Fruit fly (Drosophila melanogaster) whole organism, prepupa: ENCODE data around the gene CG42633.

ENCODE experiments used
- CG10631 ChIP-seq: fragments of 200-800 bp; sonication (Bioruptor generic); optimal IDR thresholded peaks from 2 replicates; lab custom pipeline; 2016; ENCODE audit warnings: missing biosample characterization, missing genetic modification characterization
- CG10669 ChIP-seq: fragments of 200-800 bp; sonication (Bioruptor generic); optimal IDR thresholded peaks from 3 replicates; lab custom pipeline; 2018; ENCODE audit warnings: missing biosample characterization, mild to moderate bottlenecking, missing genetic modification characterization, moderate library complexity
- CG11762 ChIP-seq: fragments of 200-800 bp; sonication (Bioruptor generic); optimal IDR thresholded peaks from 3 replicates; lab custom pipeline; 2016; ENCODE audit warnings: missing biosample characterization, missing genetic modification characterization; ENCODE audit not compliant: insufficient read depth
- CG1621 ChIP-seq: fragments of 200-800 bp; sonication (Bioruptor generic); optimal IDR thresholded peaks from 3 replicates; lab custom pipeline; 2018; ENCODE audit warnings: missing biosample characterization, mild to moderate bottlenecking, missing genetic modification characterization
- CG3032 ChIP-seq: fragments of 200-800 bp; optimal IDR thresholded peaks from 2 replicates; lab custom pipeline; 2019; ENCODE audit warnings: missing biosample characterization, mild to moderate bottlenecking, missing genetic modification characterization, moderate library complexity
- CG31627 ChIP-seq: fragments of 200-800 bp; sonication (Bioruptor generic); optimal IDR thresholded peaks from 3 replicates; lab custom pipeline; 2016; ENCODE audit warnings: missing biosample characterization, missing genetic modification characterization
- CG32006 ChIP-seq: fragments of 200-800 bp; sonication (Bioruptor generic); optimal IDR thresholded peaks from 3 replicates; lab custom pipeline; 2017; ENCODE audit warnings: missing biosample characterization, mild to moderate bottlenecking, missing genetic modification characterization
- CG34406 ChIP-seq: fragments of 200-800 bp; sonication (Bioruptor generic); optimal IDR thresholded peaks from 3 replicates; lab custom pipeline; 2016; ENCODE audit warnings: missing biosample characterization, missing genetic modification characterization
- CG3919 ChIP-seq: fragments of 200-800 bp; sonication (Bioruptor generic); optimal IDR thresholded peaks from 3 replicates; lab custom pipeline; 2016; ENCODE audit warnings: missing biosample characterization, missing genetic modification characterization
- CG4318 ChIP-seq: fragments of 200-800 bp; sonication (Bioruptor generic); optimal IDR thresholded peaks from 3 replicates; lab custom pipeline; 2017; ENCODE audit warnings: missing biosample characterization, mild to moderate bottlenecking, missing genetic modification characterization
- CG6163 ChIP-seq: fragments of 200-800 bp; sonication (Bioruptor generic); IDR thresholded peaks from 3 replicates; pipeline ENCODE4 v1.3.6; 2022; ENCODE audit warnings: missing biosample characterization, missing genetic modification characterization
- CG6808 ChIP-seq: fragments of 200-800 bp; sonication (Bioruptor generic); optimal IDR thresholded peaks from 3 replicates; lab custom pipeline; 2017; ENCODE audit warnings: missing biosample characterization, missing genetic modification characterization, mild to moderate bottlenecking, moderate library complexity, missing genetic modification reagents
- CG6854 ChIP-seq: fragments of 200-800 bp; sonication (Bioruptor generic); optimal IDR thresholded peaks from 2 replicates; lab custom pipeline; 2017; ENCODE audit warnings: missing biosample characterization, mild to moderate bottlenecking, missing genetic modification characterization
- CG8119 ChIP-seq: fragments of 200-800 bp; sonication (Bioruptor generic); IDR thresholded peaks from 3 replicates; pipeline ENCODE4 v1.3.6; 2022; ENCODE audit warnings: missing biosample characterization, missing genetic modification characterization
- CG8319 ChIP-seq: fragments of 200-800 bp; sonication (Bioruptor generic); optimal IDR thresholded peaks from 3 replicates; lab custom pipeline; 2016; ENCODE audit warnings: missing biosample characterization, missing genetic modification characterization
- CG8632 ChIP-seq: fragments of 200-800 bp; sonication (Bioruptor generic); optimal IDR thresholded peaks from 3 replicates; lab custom pipeline; 2016; ENCODE audit warnings: missing biosample characterization, missing genetic modification characterization
- CG9139 ChIP-seq: fragments of 200-800 bp; sonication (Bioruptor generic); optimal IDR thresholded peaks from 3 replicates; lab custom pipeline; 2017; ENCODE audit warnings: missing biosample characterization, mild to moderate bottlenecking, missing genetic modification characterization
- Eip75B ChIP-seq: fragments of 200-800 bp; sonication (Bioruptor generic); optimal IDR thresholded peaks from 3 replicates; lab custom pipeline; 2016; ENCODE audit warnings: missing biosample characterization, missing genetic modification characterization
- Eip78C ChIP-seq: fragments of 200-800 bp; sonication (Bioruptor generic); peaks from one replicate; lab custom pipeline; 2016; ENCODE audit warnings: missing biosample characterization, missing genetic modification characterization
- Eip93F ChIP-seq: fragments of 200-800 bp; sonication (Bioruptor generic); optimal IDR thresholded peaks from 2 replicates; lab custom pipeline; 2016; ENCODE audit warnings: missing biosample characterization, mild to moderate bottlenecking, missing genetic modification characterization
- Ets21C ChIP-seq: fragments of 200-800 bp; sonication (Bioruptor generic); optimal IDR thresholded peaks from 3 replicates; lab custom pipeline; 2016; ENCODE audit warnings: missing biosample characterization, missing genetic modification characterization
- Ets96B ChIP-seq: fragments of 200-800 bp; optimal IDR thresholded peaks from 2 replicates; lab custom pipeline; 2019; ENCODE audit warnings: missing biosample characterization, mild to moderate bottlenecking, missing genetic modification characterization, moderate library complexity
- Gug ChIP-seq: fragments of 200-800 bp; sonication (Bioruptor generic); IDR thresholded peaks from 2 replicates; pipeline ENCODE4 v1.3.6; 2022; ENCODE audit warnings: missing biosample characterization, missing genetic modification characterization
- Hr39 ChIP-seq: fragments of 200-800 bp; sonication (Bioruptor generic); optimal IDR thresholded peaks from 2 replicates; lab custom pipeline; 2016; ENCODE audit warnings: missing biosample characterization, missing genetic modification characterization
- Hr4 ChIP-seq: fragments of 200-800 bp; sonication (Bioruptor generic); optimal IDR thresholded peaks from 3 replicates; lab custom pipeline; 2016; ENCODE audit warnings: missing biosample characterization, missing genetic modification characterization
- Met ChIP-seq: fragments of 200-800 bp; sonication (Bioruptor generic); optimal IDR thresholded peaks from 3 replicates; lab custom pipeline; 2016; ENCODE audit warnings: missing biosample characterization, missing genetic modification characterization
- OdsH ChIP-seq: fragments of 200-800 bp; sonication (Bioruptor generic); optimal IDR thresholded peaks from 3 replicates; lab custom pipeline; 2016; ENCODE audit warnings: missing biosample characterization, missing genetic modification characterization
- Smox ChIP-seq: fragments of 200-800 bp; sonication (Bioruptor generic); optimal IDR thresholded peaks from 3 replicates; lab custom pipeline; 2016; ENCODE audit warnings: missing biosample characterization, missing genetic modification characterization
- Sox14 ChIP-seq: fragments of 200-800 bp; sonication (Bioruptor generic); optimal IDR thresholded peaks from 3 replicates; lab custom pipeline; 2016; ENCODE audit warnings: missing biosample characterization, missing genetic modification characterization
- achi ChIP-seq: fragments of 200-800 bp; sonication (Bioruptor generic); optimal IDR thresholded peaks from 3 replicates; lab custom pipeline; 2016; ENCODE audit warnings: missing biosample characterization, missing genetic modification characterization
- cyc ChIP-seq: fragments of 200-800 bp; sonication (Bioruptor generic); optimal IDR thresholded peaks from 3 replicates; lab custom pipeline; 2016; ENCODE audit warnings: missing biosample characterization, missing genetic modification characterization
- dsx ChIP-seq: fragments of 200-800 bp; optimal IDR thresholded peaks from 3 replicates; lab custom pipeline; 2019; ENCODE audit warnings: missing biosample characterization, mild to moderate bottlenecking, missing genetic modification characterization, moderate library complexity; ENCODE audit not compliant: poor library complexity, severe bottlenecking
- eg ChIP-seq: fragments of 200-800 bp; sonication (Bioruptor generic); IDR thresholded peaks from 3 replicates; pipeline ENCODE4 v1.3.6; 2022; ENCODE audit warnings: missing biosample characterization, missing genetic modification characterization
- fd59A ChIP-seq: fragments of 200-800 bp; sonication (Bioruptor generic); optimal IDR thresholded peaks from 2 replicates; lab custom pipeline; 2017; ENCODE audit warnings: missing biosample characterization, mild to moderate bottlenecking, missing genetic modification characterization, missing genetic modification reagents
- fd85E ChIP-seq: fragments of 200-800 bp; sonication (Bioruptor generic); optimal IDR thresholded peaks from 3 replicates; lab custom pipeline; 2016; ENCODE audit warnings: missing biosample characterization, missing genetic modification characterization
- net ChIP-seq: fragments of 200-800 bp; sonication (Bioruptor generic); optimal IDR thresholded peaks from 3 replicates; lab custom pipeline; 2016; ENCODE audit warnings: missing biosample characterization, missing genetic modification characterization
- pdm3 ChIP-seq: fragments of 200-800 bp; sonication (Bioruptor generic); optimal IDR thresholded peaks from 3 replicates; lab custom pipeline; 2016; ENCODE audit warnings: missing biosample characterization, missing genetic modification characterization
- salr ChIP-seq, 2 experiments: fragments of 200-800 bp; sonication (Bioruptor generic); optimal IDR thresholded peaks; 3 replicates each; lab custom pipeline; 2016 to 2018; ENCODE audit warnings: missing biosample characterization in 2 of 2, missing genetic modification characterization in 2 of 2, mild to moderate bottlenecking in 1 of 2
- spab ChIP-seq: fragments of 200-800 bp; sonication (Bioruptor generic); optimal IDR thresholded peaks from 2 replicates; lab custom pipeline; 2017; ENCODE audit warnings: missing biosample characterization, mild to moderate bottlenecking, missing genetic modification characterization, missing genetic modification reagents
- ss ChIP-seq, 2 experiments: fragments of 200-800 bp; sonication (Bioruptor generic); optimal IDR thresholded peaks; 2 replicates in 1 of 2; 3 replicates in 1 of 2; lab custom pipeline; 2017 to 2018; ENCODE audit warnings: mild to moderate bottlenecking in 2 of 2, missing biosample characterization in 2 of 2, missing genetic modification characterization in 2 of 2, moderate library complexity in 1 of 2
- svp ChIP-seq: fragments of 200-800 bp; sonication (Bioruptor generic); peaks from one replicate; lab custom pipeline; 2016; ENCODE audit warnings: missing biosample characterization, missing genetic modification characterization
- topi ChIP-seq: fragments of 200-800 bp; sonication (Bioruptor generic); optimal IDR thresholded peaks from 3 replicates; lab custom pipeline; 2016; ENCODE audit warnings: missing biosample characterization, missing genetic modification characterization

CG42633 gene

DNA sequence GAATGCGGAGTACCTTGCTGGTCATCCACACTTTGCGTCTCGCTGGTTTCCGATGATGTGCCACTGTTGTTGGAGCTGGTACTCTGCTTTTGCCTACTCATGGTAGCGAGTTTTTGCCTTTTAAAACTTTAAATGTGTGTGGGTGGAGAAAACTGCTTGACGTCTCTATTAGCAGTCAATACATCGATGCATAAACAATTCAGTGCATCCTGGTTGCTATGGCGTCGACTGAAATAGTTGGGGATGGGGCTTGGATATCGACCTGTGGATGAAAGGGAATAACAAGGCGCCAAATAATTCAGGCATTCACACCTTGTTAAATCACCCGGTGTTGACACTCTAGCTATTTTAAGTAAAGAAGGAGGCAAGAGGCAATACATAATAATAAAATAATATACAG lies at the start of gene CG42633:
Gene CG42633, minus strand, starts transcription at position 101 of the 400 bp plus-strand sequence.
- no peak for TF ChIP-seq eg (GFP tag; lab: Robert Waterston, UW)
- no peak for TF ChIP-seq svp (GFP tag; lab: Kevin White, UChicago)
- TF ChIP-seq CG3919 (GFP tag; lab: Kevin White, UChicago), result no peak
- TF ChIP-seq Smox (GFP tag; lab: Kevin White, UChicago), result no peak
- TF ChIP-seq achi, result no peak
- no peak for TF ChIP-seq net
- no peak for TF ChIP-seq fd85E (GFP tag; lab: Kevin White, UChicago)
- TF ChIP-seq CG31627 (GFP tag; lab: Kevin White, UChicago), result no peak

DNA sequence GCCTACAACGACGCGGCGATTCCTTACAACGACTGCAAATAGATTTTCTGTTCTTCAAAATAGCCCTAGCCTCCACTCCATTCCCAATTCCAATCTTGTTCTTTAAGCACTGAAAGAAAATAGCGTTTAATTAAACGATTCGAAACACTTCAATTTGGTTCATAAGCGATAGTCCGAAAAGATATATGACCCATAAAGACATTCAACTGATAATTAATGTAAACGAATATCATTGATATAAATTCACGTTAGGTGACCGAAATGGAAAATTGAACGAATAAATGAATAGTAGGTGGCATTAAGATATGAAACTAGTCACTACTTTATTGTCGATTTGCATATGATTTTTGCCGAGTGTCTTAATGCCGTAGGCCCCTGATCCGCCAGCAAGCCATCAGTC lies 47.7 kb upstream of the CG42633 start:
- TF ChIP-seq Ets96B (tag; lab: Kevin White, UChicago) (peak; percentile 74), Eip75B (GFP tag; lab: Kevin White, UChicago) (peak; percentile 56), Ets21C (GFP tag; lab: Kevin White, UChicago) (no peak), Eip78C (GFP tag; lab: Kevin White, UChicago) (peak; percentile 88), CG6808 (peak; percentile 81), CG10669 (GFP tag; lab: Kevin White, UChicago) (peak; percentile 69), CG32006 (GFP tag; lab: Kevin White, UChicago) (peak; percentile 47), OdsH (GFP tag; lab: Kevin White, UChicago) (peak; percentile 24), dsx (peak; percentile 45), Eip93F (GFP tag; lab: Kevin White, UChicago) (no peak), salr (GFP tag; optimal IDR thresholded peaks at IDR 0.05; lab: Kevin White, UChicago) (peak; percentile 24 to 43), cyc (GFP tag; lab: Kevin White, UChicago) (no peak), CG9139 (GFP tag; lab: Kevin White, UChicago) (peak; percentile 8), CG6163 (GFP tag; lab: Robert Waterston, UW) (0 out of 3 replicates have a peak, but pooled peaks have one; percentile 35), pdm3 (GFP tag; lab: Kevin White, UChicago) (peak; percentile 34), ss (GFP tag; optimal IDR thresholded peaks at IDR 0.05; lab: Kevin White, UChicago) (peak; percentile 55 to 61), CG1621 (tag; lab: Kevin White, UChicago) (peak; percentile 51), achi (peak; percentile 31), CG34406 (GFP tag; lab: Kevin White, UChicago) (no peak), CG8319 (GFP tag; lab: Kevin White, UChicago) (no peak), CG3032 (tag; lab: Kevin White, UChicago) (peak; percentile 80), CG8119 (GFP tag; lab: Robert Waterston, UW) (0 out of 3 replicates have a peak, but pooled peaks have one; percentile 15), CG3919 (GFP tag; lab: Kevin White, UChicago) (peak; percentile 30), CG10631 (GFP tag; lab: Kevin White, UChicago) (peak; percentile 58), spab (GFP tag; lab: Kevin White, UChicago) (peak; percentile 57), fd59A (GFP tag; lab: Kevin White, UChicago) (peak; percentile 66), svp (GFP tag; lab: Kevin White, UChicago) (no peak), Sox14 (peak; percentile 48)

DNA sequence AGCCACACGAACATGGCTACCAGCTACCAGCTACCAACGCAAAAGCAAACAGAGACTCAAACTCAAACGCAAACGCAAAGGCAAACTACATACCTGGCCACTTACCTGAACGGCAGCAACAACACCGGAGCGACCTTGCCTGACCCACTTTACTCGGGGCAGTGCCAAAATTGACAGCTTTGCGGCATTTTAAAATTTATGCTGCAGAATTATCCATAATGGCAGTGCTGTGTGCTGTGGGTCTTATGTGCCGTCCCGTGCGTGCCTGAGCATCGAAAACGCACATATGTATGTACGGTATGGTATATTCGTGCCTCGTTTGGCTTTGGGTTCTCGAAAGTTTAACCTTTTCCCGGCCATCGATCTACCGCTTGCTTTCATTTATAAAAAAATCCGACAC lies 46.6 kb upstream of the CG42633 start:
- TF ChIP-seq salr (GFP tag; optimal IDR thresholded peaks at IDR 0.05; lab: Kevin White, UChicago) (no peak), CG8632 (GFP tag; lab: Kevin White, UChicago) (no peak), Eip78C (GFP tag; lab: Kevin White, UChicago) (peak; percentile 24), Ets21C (GFP tag; lab: Kevin White, UChicago) (no peak), Hr4 (no peak), topi (GFP tag; lab: Kevin White, UChicago) (no peak), Smox (GFP tag; lab: Kevin White, UChicago) (no peak), CG6854 (peak; percentile 57), ss (GFP tag; optimal IDR thresholded peaks at IDR 0.05; lab: Kevin White, UChicago) (peak in 1 of 2 experiments; percentile 70), Ets96B (tag; lab: Kevin White, UChicago) (no peak), CG3032 (tag; lab: Kevin White, UChicago) (no peak), fd59A (GFP tag; lab: Kevin White, UChicago) (no peak), eg (GFP tag; lab: Robert Waterston, UW) (no peak), CG11762 (GFP tag; lab: Kevin White, UChicago) (no peak), CG4318 (GFP tag; lab: Kevin White, UChicago) (no peak), CG8319 (GFP tag; lab: Kevin White, UChicago) (no peak), CG1621 (tag; lab: Kevin White, UChicago) (no peak), net (no peak), CG10669 (GFP tag; lab: Kevin White, UChicago) (no peak), svp (GFP tag; lab: Kevin White, UChicago) (peak; percentile 56), Hr39 (GFP tag; lab: Kevin White, UChicago) (no peak), Gug (no peak), Met (no peak)
